Worm (Caenorhabditis elegans): Measurements from ENCODE around the gene srt-38.
"Not testable (repeated sequence)": the region's sequence is repeated elsewhere in the genome, so short reads cannot be mapped to it uniquely, and the experiment has no call there.

Gene srt-38

ce11 chrV:4271258-4271657, at the start of gene srt-38:
Gene srt-38 (minus strand): TSS chrV:4271358.
- not testable (repeated sequence) for TF ChIP-seq hnd-1 (tag; optimal IDR thresholded peaks at IDR 0.05); ama-1 (optimal IDR thresholded peaks at IDR 0.05); F13C5.2 (tag; optimal IDR thresholded peaks at IDR 0.05)

- TF ChIP-seq hmbx-1 (tag; optimal IDR thresholded peaks at IDR 0.05) (no peak), tbx-11 (GFP tag; IDR thresholded peaks at IDR 0.05) (no peak), ceh-13 (GFP tag; optimal IDR thresholded peaks at IDR 0.05) (no peak), flt-1 (GFP tag; IDR thresholded peaks at IDR 0.05) (no peak), pes-1 (GFP tag; IDR thresholded peaks at IDR 0.05) (no peak), tra-4 (tag; optimal IDR thresholded peaks at IDR 0.05) (no peak), B0310.2 (tag; optimal IDR thresholded peaks at IDR 0.05) (no peak), ceh-36 (tag; optimal IDR thresholded peaks at IDR 0.05) (no peak), sea-1 (GFP tag; conservative IDR thresholded peaks at IDR 0.05) (no peak), tbx-37 (GFP tag; conservative IDR thresholded peaks at IDR 0.05) (no peak), hnd-1 (tag; optimal IDR thresholded peaks at IDR 0.05) (no peak), F13C5.2 (tag; optimal IDR thresholded peaks at IDR 0.05) (no peak), ama-1 (optimal IDR thresholded peaks at IDR 0.05) (no peak), hmg-4 (GFP tag; optimal IDR thresholded peaks at IDR 0.05) (no peak)
Measured at ce11 chrV:4319867-4320266, 48.7 kb upstream of the srt-38 start, which contains the start of gene ZC132.9. Gene ZC132.9 (minus strand): TSS chrV:4319967.

DNA sequence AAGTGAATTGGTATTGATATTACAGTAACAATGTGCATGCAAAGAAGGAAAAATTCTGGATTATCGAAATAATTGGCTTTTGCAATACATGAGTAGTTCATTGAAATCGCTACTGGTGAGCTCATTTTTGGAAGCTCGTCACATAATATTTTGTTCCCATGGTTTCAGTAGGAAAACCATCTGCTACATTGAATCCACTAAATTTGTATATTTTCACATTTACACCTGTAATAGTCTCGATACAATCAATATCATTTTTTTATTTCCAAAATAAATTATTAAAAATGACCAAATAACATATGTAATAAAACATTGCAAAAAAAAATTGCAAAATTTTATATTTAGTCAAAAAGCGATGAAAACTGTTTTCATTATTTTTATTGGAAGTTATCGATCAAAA, 43.9 kb upstream of the srt-38 start, which contains the start of gene srh-192:
Gene srh-192 (minus strand): TSS at position 101 of the 400 bp plus-strand sequence.
- TF ChIP-seq flt-1 (GFP tag; IDR thresholded peaks at IDR 0.05) (no peak), tra-4 (tag; optimal IDR thresholded peaks at IDR 0.05) (no peak), sea-1 (GFP tag; conservative IDR thresholded peaks at IDR 0.05) (no peak), ceh-13 (GFP tag; optimal IDR thresholded peaks at IDR 0.05) (no peak), scrt-1 (GFP tag; IDR thresholded peaks at IDR 0.05) (no peak), tbx-11 (GFP tag; IDR thresholded peaks at IDR 0.05) (no peak), tbx-37 (GFP tag; conservative IDR thresholded peaks at IDR 0.05) (no peak)

DNA sequence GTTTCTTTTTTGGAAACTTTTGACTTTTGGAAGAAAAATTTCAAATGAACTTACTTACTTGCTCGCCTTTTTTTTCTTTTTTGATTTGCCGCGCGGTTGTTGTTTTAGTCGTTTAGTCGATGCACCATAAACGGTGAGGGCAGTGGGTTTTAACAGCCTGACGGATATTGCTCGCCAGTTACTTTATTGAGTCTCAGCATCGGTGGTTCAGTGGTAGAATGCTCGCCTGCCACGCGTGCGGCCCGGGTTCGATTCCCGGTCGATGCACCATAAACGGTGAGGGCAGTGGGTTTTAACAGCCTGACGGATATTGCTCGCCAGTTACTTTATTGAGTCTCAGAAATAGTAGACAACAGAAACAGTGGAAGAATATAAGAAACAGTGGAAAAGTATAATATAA, 39.3 kb upstream of the srt-38 start:
- peak; percentile 46; the same call in 1 of the 2 replicates for TF ChIP-seq scrt-1 (GFP tag; IDR thresholded peaks at IDR 0.05)
- TF ChIP-seq sea-1 (GFP tag; conservative IDR thresholded peaks at IDR 0.05), result 0 out of 2 replicates have a peak, but pooled peaks have one; percentile 35
- TF ChIP-seq pes-1 (GFP tag; IDR thresholded peaks at IDR 0.05), result peak; percentile 68
- TF ChIP-seq flt-1 (GFP tag; IDR thresholded peaks at IDR 0.05), result peak; percentile 23; the same call in 1 of the 2 replicates

ce11 chrV:4304240-4304639, 33.1 kb upstream of the srt-38 start:
- TF ChIP-seq F13C5.2 (tag; optimal IDR thresholded peaks at IDR 0.05), result no peak
- TF ChIP-seq tbx-11 (GFP tag; IDR thresholded peaks at IDR 0.05), result no peak
- no peak for TF ChIP-seq ets-7 (tag; optimal IDR thresholded peaks at IDR 0.05)
- no peak for TF ChIP-seq hmbx-1 (tag; optimal IDR thresholded peaks at IDR 0.05)
- TF ChIP-seq hnd-1 (tag; optimal IDR thresholded peaks at IDR 0.05), result no peak
- TF ChIP-seq sea-1 (GFP tag; conservative IDR thresholded peaks at IDR 0.05), result no peak
- TF ChIP-seq tra-4 (tag; optimal IDR thresholded peaks at IDR 0.05), result no peak
- no peak for TF ChIP-seq flt-1 (GFP tag; IDR thresholded peaks at IDR 0.05)
- TF ChIP-seq scrt-1 (GFP tag; IDR thresholded peaks at IDR 0.05), result no peak
- TF ChIP-seq aly-1 (tag; optimal IDR thresholded peaks at IDR 0.05), result no peak
- TF ChIP-seq hmg-4 (GFP tag; optimal IDR thresholded peaks at IDR 0.05), result no peak
- TF ChIP-seq pes-1 (GFP tag; IDR thresholded peaks at IDR 0.05), result no peak
- no peak for TF ChIP-seq B0310.2 (tag; optimal IDR thresholded peaks at IDR 0.05)

DNA sequence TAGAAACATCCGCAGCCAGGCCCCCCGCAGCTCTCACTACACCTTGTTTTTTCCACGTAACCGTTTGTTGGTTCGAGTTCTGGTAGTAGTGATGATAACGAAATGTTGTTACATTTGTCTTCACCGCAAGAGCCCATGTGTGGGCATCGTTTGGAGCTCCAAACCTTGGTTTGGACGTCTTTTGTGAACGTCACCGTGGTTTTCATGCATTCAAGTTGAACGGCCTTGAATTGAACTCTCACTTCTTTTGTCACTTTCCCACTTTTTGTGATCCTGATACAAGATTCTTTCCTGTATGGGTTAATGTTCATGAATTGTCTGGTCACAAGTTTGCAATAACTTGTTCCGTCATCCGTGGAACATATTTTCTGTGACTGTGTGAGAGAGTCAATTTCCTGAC, 32.6 kb upstream of the srt-38 start:
- TF ChIP-seq hmbx-1 (tag; optimal IDR thresholded peaks at IDR 0.05) (no peak), aly-1 (tag; optimal IDR thresholded peaks at IDR 0.05) (no peak), B0310.2 (tag; optimal IDR thresholded peaks at IDR 0.05) (no peak), hmg-4 (GFP tag; optimal IDR thresholded peaks at IDR 0.05) (no peak), tbx-37 (GFP tag; conservative IDR thresholded peaks at IDR 0.05) (no peak), pes-1 (GFP tag; IDR thresholded peaks at IDR 0.05) (no peak), flt-1 (GFP tag; IDR thresholded peaks at IDR 0.05) (no peak), hnd-1 (tag; optimal IDR thresholded peaks at IDR 0.05) (no peak), ceh-13 (GFP tag; optimal IDR thresholded peaks at IDR 0.05) (no peak), tra-4 (tag; optimal IDR thresholded peaks at IDR 0.05) (no peak), ceh-36 (tag; optimal IDR thresholded peaks at IDR 0.05) (no peak), scrt-1 (GFP tag; IDR thresholded peaks at IDR 0.05) (no peak), ama-1 (optimal IDR thresholded peaks at IDR 0.05) (no peak), F13C5.2 (tag; optimal IDR thresholded peaks at IDR 0.05) (no peak), ets-7 (tag; optimal IDR thresholded peaks at IDR 0.05) (no peak), tbx-11 (GFP tag; IDR thresholded peaks at IDR 0.05) (no peak), sea-1 (GFP tag; conservative IDR thresholded peaks at IDR 0.05) (no peak)

ce11 chrV:4302842-4303241, 31.7 kb upstream of the srt-38 start:
- TF ChIP-seq ets-7 (tag; optimal IDR thresholded peaks at IDR 0.05) (no peak), ama-1 (optimal IDR thresholded peaks at IDR 0.05) (no peak), pes-1 (GFP tag; IDR thresholded peaks at IDR 0.05) (no peak), sea-1 (GFP tag; conservative IDR thresholded peaks at IDR 0.05) (no peak), tra-4 (tag; optimal IDR thresholded peaks at IDR 0.05) (no peak), B0310.2 (tag; optimal IDR thresholded peaks at IDR 0.05) (no peak), flt-1 (GFP tag; IDR thresholded peaks at IDR 0.05) (no peak), F13C5.2 (tag; optimal IDR thresholded peaks at IDR 0.05) (no peak), aly-1 (tag; optimal IDR thresholded peaks at IDR 0.05) (no peak), ceh-13 (GFP tag; optimal IDR thresholded peaks at IDR 0.05) (no peak)

- TF ChIP-seq tra-4 (tag; optimal IDR thresholded peaks at IDR 0.05), result no peak
- no peak for TF ChIP-seq tbx-37 (GFP tag; conservative IDR thresholded peaks at IDR 0.05)
- no peak for TF ChIP-seq ets-7 (tag; optimal IDR thresholded peaks at IDR 0.05)
- TF ChIP-seq scrt-1 (GFP tag; IDR thresholded peaks at IDR 0.05), result no peak
- TF ChIP-seq sea-1 (GFP tag; conservative IDR thresholded peaks at IDR 0.05), result no peak
- no peak for TF ChIP-seq flt-1 (GFP tag; IDR thresholded peaks at IDR 0.05)
- TF ChIP-seq pes-1 (GFP tag; IDR thresholded peaks at IDR 0.05), result no peak
- TF ChIP-seq tbx-11 (GFP tag; IDR thresholded peaks at IDR 0.05), result no peak
- no peak for TF ChIP-seq F13C5.2 (tag; optimal IDR thresholded peaks at IDR 0.05)
- no peak for TF ChIP-seq ceh-13 (GFP tag; optimal IDR thresholded peaks at IDR 0.05)
- TF ChIP-seq ceh-36 (tag; optimal IDR thresholded peaks at IDR 0.05), result no peak
- TF ChIP-seq B0310.2 (tag; optimal IDR thresholded peaks at IDR 0.05), result no peak
- TF ChIP-seq hmg-4 (GFP tag; optimal IDR thresholded peaks at IDR 0.05), result no peak
- TF ChIP-seq hnd-1 (tag; optimal IDR thresholded peaks at IDR 0.05), result no peak
- no peak for TF ChIP-seq ama-1 (optimal IDR thresholded peaks at IDR 0.05)
- TF ChIP-seq hmbx-1 (tag; optimal IDR thresholded peaks at IDR 0.05), result no peak
- TF ChIP-seq aly-1 (tag; optimal IDR thresholded peaks at IDR 0.05), result no peak
Measured at ce11 chrV:4299741-4300140, 28.6 kb upstream of the srt-38 start, which contains the start of gene ZC132.3. Gene ZC132.3 (minus strand): TSS chrV:4299841.
